Worm (Caenorhabditis elegans): ENCODE measurements around the gene Y62H9A.5.

Gene Y62H9A.5

DNA sequence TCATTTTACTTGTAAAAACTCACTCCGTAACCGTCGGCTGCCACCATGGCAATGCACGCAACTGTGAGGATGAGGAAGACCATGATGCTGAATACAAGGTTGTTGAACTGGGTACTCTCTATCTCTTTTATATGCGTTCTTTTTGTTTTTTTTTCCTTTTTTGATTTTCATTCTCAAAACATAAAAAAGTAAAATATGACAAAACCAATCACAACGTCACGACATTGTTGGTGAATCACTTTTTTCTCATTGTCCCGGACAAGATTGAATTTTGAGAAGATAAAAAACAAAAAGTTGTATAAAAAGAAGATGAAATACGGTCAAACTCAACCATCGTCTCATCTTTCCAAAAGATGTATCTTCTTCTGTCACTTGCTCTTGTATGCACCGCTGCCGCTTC lies at the start of gene Y62H9A.5, which contains the start of gene ule-5:
Gene Y62H9A.5, minus strand, starts transcription at position 101 of the 400 bp plus-strand sequence.
Gene ule-5, plus strand, starts transcription at position 328 of the 400 bp plus-strand sequence.
- no peak for TF ChIP-seq ceh-31 (tag; optimal IDR thresholded peaks at IDR 0.05)
- TF ChIP-seq rnt-1 (tag; optimal IDR thresholded peaks at IDR 0.05) = no peak
- no peak for TF ChIP-seq fax-1 (tag; optimal IDR thresholded peaks at IDR 0.05)

DNA sequence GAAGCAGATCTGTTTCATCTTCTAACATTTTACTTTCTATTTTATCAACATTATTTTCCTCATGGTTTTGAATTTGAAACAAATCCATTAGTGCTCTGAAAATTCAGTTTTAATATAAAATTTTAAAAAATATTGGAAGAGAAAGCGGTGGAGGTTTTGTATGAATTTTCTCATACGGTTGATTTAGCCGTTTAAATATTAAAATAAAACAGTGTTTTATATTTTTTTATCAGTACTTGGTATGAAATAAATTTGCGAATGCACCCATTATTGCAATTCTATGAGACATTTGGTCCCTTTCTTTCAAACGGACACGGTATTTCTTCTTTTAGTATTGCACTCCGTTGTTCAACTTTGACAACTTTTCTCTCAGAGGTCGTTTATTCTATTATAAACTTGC lies 48.9 kb upstream of the Y62H9A.5 start, which contains the start of gene dot-1.4:
Gene dot-1.4, minus strand, starts transcription at position 101 of the 400 bp plus-strand sequence.
- TF ChIP-seq ttx-3 (tag; optimal IDR thresholded peaks at IDR 0.05) = no peak
- TF ChIP-seq nfya-1 (tag; optimal IDR thresholded peaks at IDR 0.05) = no peak
- no peak for TF ChIP-seq unc-3 (GFP tag; conservative IDR thresholded peaks at IDR 0.05)
- TF ChIP-seq unc-3 (tag; optimal IDR thresholded peaks at IDR 0.05) = no peak
- no peak for TF ChIP-seq Y22D7AL.16 (tag; optimal IDR thresholded peaks at IDR 0.05)
- no peak for TF ChIP-seq dmd-4 (tag; optimal IDR thresholded peaks at IDR 0.05; ENCODE audit: borderline replicate concordance)
- TF ChIP-seq ceh-9 (tag; optimal IDR thresholded peaks at IDR 0.05) = no peak
- TF ChIP-seq sox-4 (tag; optimal IDR thresholded peaks at IDR 0.05) = no peak
- TF ChIP-seq sdc-2 (tag; optimal IDR thresholded peaks at IDR 0.05) = no peak
- TF ChIP-seq fax-1 (tag; optimal IDR thresholded peaks at IDR 0.05) = no peak
- no peak for TF ChIP-seq rnt-1 (tag; optimal IDR thresholded peaks at IDR 0.05)
- TF ChIP-seq gmeb-2 (tag; optimal IDR thresholded peaks at IDR 0.05) = no peak
- TF ChIP-seq C08G9.2 (tag; optimal IDR thresholded peaks at IDR 0.05) = no peak
- no peak for TF ChIP-seq che-1 (tag; optimal IDR thresholded peaks at IDR 0.05)

DNA sequence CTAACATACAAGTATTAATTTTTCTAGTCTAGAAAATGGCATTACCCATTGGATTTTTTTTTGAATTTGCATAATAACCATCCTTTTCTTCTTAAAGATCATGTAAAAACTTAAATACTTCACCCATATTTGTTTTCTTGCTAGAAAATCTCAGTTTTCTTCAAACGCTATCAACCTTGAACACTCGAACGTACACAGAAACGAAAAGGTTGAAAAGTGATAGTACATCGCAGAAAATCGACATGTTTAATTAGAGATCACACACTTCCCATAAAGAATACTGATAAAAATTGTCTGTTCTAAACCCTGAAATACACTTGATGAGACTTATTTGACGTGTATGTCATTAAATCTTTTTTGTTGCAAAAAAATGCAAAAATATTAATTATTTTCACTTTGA lies 44.9 kb upstream of the Y62H9A.5 start, which contains the start of gene F55G7.4:
Gene F55G7.4, plus strand, starts transcription at position 301 of the 400 bp plus-strand sequence.
- no peak for TF ChIP-seq Y22D7AL.16 (tag; optimal IDR thresholded peaks at IDR 0.05)
- TF ChIP-seq rnt-1 (tag; optimal IDR thresholded peaks at IDR 0.05) = no peak
- TF ChIP-seq ceh-24 (tag; optimal IDR thresholded peaks at IDR 0.05) = no peak
- no peak for TF ChIP-seq hlh-8 (tag; optimal IDR thresholded peaks at IDR 0.05)

DNA sequence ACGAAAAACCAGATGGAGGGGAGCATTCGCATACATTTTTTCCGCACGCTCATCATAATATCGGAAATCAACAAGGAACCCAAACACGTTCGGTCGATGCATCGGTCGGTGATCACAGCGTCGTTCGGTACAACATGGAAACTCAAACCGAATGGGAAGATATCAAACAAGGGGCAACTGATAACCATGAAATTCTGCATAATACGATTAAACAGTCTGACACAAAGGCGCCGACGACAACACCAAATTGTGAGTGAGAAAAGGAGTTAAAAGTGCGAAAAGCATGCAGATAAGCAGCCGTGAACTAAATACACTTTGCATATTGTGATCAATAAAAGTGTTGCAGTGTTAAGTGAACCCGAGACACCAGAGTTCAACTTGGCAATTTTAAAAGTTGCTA lies 42.5 kb upstream of the Y62H9A.5 start:
- TF ChIP-seq ceh-2 (tag; optimal IDR thresholded peaks at IDR 0.05) (no peak), unc-86 (tag; optimal IDR thresholded peaks at IDR 0.05) (no peak), ref-2 (tag; optimal IDR thresholded peaks at IDR 0.05) (no peak), hlh-30 (tag; optimal IDR thresholded peaks at IDR 0.05; ENCODE audit: insufficient read depth) (no peak), ceh-34 (tag; optimal IDR thresholded peaks at IDR 0.05) (no peak), ttx-3 (tag; optimal IDR thresholded peaks at IDR 0.05) (no peak), ceh-24 (tag; optimal IDR thresholded peaks at IDR 0.05) (no peak), elt-2 (tag; optimal IDR thresholded peaks at IDR 0.05) (no peak), ahr-1 (tag; optimal IDR thresholded peaks at IDR 0.05) (no peak), ceh-6 (GFP tag; optimal IDR thresholded peaks at IDR 0.05) (no peak), C08G9.2 (tag; optimal IDR thresholded peaks at IDR 0.05) (no peak)

DNA sequence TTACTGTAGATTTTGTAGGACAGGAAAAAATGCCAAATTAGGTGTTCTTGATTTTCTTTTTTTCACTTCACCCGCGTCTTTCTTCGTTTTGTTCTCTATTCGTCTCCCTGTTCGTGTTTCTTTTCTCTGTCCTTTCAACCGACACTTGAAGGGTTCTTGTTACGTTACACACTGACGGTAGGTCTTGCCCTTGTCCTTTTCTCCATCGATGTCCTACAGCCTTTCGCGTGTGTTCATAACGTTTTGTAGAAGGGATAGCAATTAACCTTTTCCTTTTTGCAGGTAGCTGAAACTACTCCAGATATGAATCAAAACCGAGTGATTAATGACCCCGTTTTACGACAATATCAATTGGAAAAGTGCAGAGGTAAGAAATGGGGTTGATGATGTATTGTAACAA lies 41.5 kb upstream of the Y62H9A.5 start, which contains the start of gene F55G7.1:
Gene F55G7.1, plus strand, starts transcription at position 276 of the 400 bp plus-strand sequence.
- TF ChIP-seq syd-9 (tag; optimal IDR thresholded peaks at IDR 0.05) (no peak), sdc-2 (tag; optimal IDR thresholded peaks at IDR 0.05) (peak; percentile 97), F13H6.1 (tag; optimal IDR thresholded peaks at IDR 0.05) (no peak), unc-86 (tag; optimal IDR thresholded peaks at IDR 0.05) (no peak), nfya-1 (tag; optimal IDR thresholded peaks at IDR 0.05) (no peak), sox-2 (GFP tag; IDR thresholded peaks at IDR 0.05) (no peak), ref-2 (tag; optimal IDR thresholded peaks at IDR 0.05) (peak; percentile 9), ceh-6 (GFP tag; optimal IDR thresholded peaks at IDR 0.05) (no peak), ceh-9 (tag; optimal IDR thresholded peaks at IDR 0.05) (no peak)

DNA sequence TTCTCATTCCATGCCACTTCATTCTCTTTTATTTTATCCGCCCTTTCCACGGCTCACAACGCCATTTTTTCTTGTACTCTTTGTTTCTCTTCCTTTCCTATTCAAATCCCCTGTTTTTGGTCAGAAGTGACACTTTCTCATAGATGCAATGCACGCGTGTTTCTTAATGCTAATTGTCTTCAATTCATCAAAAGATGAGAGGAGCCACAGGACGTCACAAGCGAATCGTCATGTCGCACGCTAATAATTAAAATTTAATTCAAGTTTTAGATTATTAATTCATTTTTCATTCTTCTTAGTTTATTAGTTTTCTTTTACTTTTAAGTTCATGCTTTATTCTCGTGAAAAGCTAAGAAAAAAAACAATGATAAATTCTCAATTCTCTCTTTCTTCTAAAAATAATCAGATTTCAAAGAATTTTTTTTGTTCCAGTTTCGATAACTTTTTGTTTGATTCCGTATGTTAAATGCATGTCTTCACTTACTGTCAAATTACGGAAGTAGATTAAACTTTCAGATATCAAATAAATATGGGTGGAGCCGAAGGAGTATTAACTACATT lies 38.1 kb upstream of the Y62H9A.5 start, which contains the start of gene Y62H9A.14:
Gene Y62H9A.14, plus strand, starts transcription at position 511 of the 561 bp plus-strand sequence.
- no peak for TF ChIP-seq ceh-18 (tag; optimal IDR thresholded peaks at IDR 0.05)
- TF ChIP-seq pqm-1 (tag; optimal IDR thresholded peaks at IDR 0.05) = no peak
- TF ChIP-seq nhr-232 (tag; optimal IDR thresholded peaks at IDR 0.05) = no peak
